Fruit fly (Drosophila melanogaster) whole organism, prepupa: ENCODE data around the gene Tbh.

Source experiments
- Blimp-1 ChIP-seq: fragments of 200-800 bp; sonication (Bioruptor generic); optimal IDR thresholded peaks from 3 replicates; lab custom pipeline; 2017; ENCODE audit warnings: missing biosample characterization, missing genetic modification characterization, mild to moderate bottlenecking, moderate library complexity, missing genetic modification reagents
- CG10631 ChIP-seq: fragments of 200-800 bp; sonication (Bioruptor generic); optimal IDR thresholded peaks from 2 replicates; lab custom pipeline; 2016; ENCODE audit warnings: missing biosample characterization, missing genetic modification characterization
- CG10669 ChIP-seq: fragments of 200-800 bp; sonication (Bioruptor generic); optimal IDR thresholded peaks from 3 replicates; lab custom pipeline; 2018; ENCODE audit warnings: missing biosample characterization, mild to moderate bottlenecking, missing genetic modification characterization, moderate library complexity
- CG11294 ChIP-seq: fragments of 200-800 bp; sonication (Bioruptor generic); IDR thresholded peaks from 2 replicates; pipeline ENCODE4 v1.3.6; 2022; ENCODE audit warnings: missing biosample characterization, missing genetic modification characterization
- CG11902 ChIP-seq: fragments of 200-800 bp; sonication (Bioruptor generic); optimal IDR thresholded peaks from 3 replicates; lab custom pipeline; 2016; ENCODE audit warnings: missing biosample characterization, missing genetic modification characterization
- CG15336 ChIP-seq: fragments of 200-800 bp; sonication (Bioruptor generic); IDR thresholded peaks from 2 replicates; pipeline ENCODE4 v1.3.6; 2022; ENCODE audit warnings: missing biosample characterization, missing genetic modification characterization
- CG1621 ChIP-seq: fragments of 200-800 bp; sonication (Bioruptor generic); optimal IDR thresholded peaks from 3 replicates; lab custom pipeline; 2018; ENCODE audit warnings: missing biosample characterization, mild to moderate bottlenecking, missing genetic modification characterization
- CG16779 ChIP-seq: fragments of 200-800 bp; sonication (Bioruptor generic); optimal IDR thresholded peaks from 3 replicates; lab custom pipeline; 2017; ENCODE audit warnings: missing biosample characterization, mild to moderate bottlenecking, missing genetic modification characterization
- CG3032 ChIP-seq: fragments of 200-800 bp; optimal IDR thresholded peaks from 2 replicates; lab custom pipeline; 2019; ENCODE audit warnings: missing biosample characterization, mild to moderate bottlenecking, missing genetic modification characterization, moderate library complexity
- CG31627 ChIP-seq: fragments of 200-800 bp; sonication (Bioruptor generic); optimal IDR thresholded peaks from 3 replicates; lab custom pipeline; 2016; ENCODE audit warnings: missing biosample characterization, missing genetic modification characterization
- CG32006 ChIP-seq: fragments of 200-800 bp; sonication (Bioruptor generic); optimal IDR thresholded peaks from 3 replicates; lab custom pipeline; 2017; ENCODE audit warnings: missing biosample characterization, mild to moderate bottlenecking, missing genetic modification characterization
- CG34406 ChIP-seq: fragments of 200-800 bp; sonication (Bioruptor generic); optimal IDR thresholded peaks from 3 replicates; lab custom pipeline; 2016; ENCODE audit warnings: missing biosample characterization, missing genetic modification characterization
- CG3919 ChIP-seq: fragments of 200-800 bp; sonication (Bioruptor generic); optimal IDR thresholded peaks from 3 replicates; lab custom pipeline; 2016; ENCODE audit warnings: missing biosample characterization, missing genetic modification characterization
- CG6163 ChIP-seq: fragments of 200-800 bp; sonication (Bioruptor generic); IDR thresholded peaks from 3 replicates; pipeline ENCODE4 v1.3.6; 2022; ENCODE audit warnings: missing biosample characterization, missing genetic modification characterization
- CG6808 ChIP-seq: fragments of 200-800 bp; sonication (Bioruptor generic); optimal IDR thresholded peaks from 3 replicates; lab custom pipeline; 2017; ENCODE audit warnings: missing biosample characterization, missing genetic modification characterization, mild to moderate bottlenecking, moderate library complexity, missing genetic modification reagents
- CG6854 ChIP-seq: fragments of 200-800 bp; sonication (Bioruptor generic); optimal IDR thresholded peaks from 2 replicates; lab custom pipeline; 2017; ENCODE audit warnings: missing biosample characterization, mild to moderate bottlenecking, missing genetic modification characterization
- CG7368 ChIP-seq: fragments of 200-800 bp; sonication (Bioruptor generic); optimal IDR thresholded peaks from 3 replicates; lab custom pipeline; 2016; ENCODE audit warnings: missing biosample characterization, missing genetic modification characterization
- CG8119 ChIP-seq: fragments of 200-800 bp; sonication (Bioruptor generic); IDR thresholded peaks from 3 replicates; pipeline ENCODE4 v1.3.6; 2022; ENCODE audit warnings: missing biosample characterization, missing genetic modification characterization
- CG8632 ChIP-seq: fragments of 200-800 bp; sonication (Bioruptor generic); optimal IDR thresholded peaks from 3 replicates; lab custom pipeline; 2016; ENCODE audit warnings: missing biosample characterization, missing genetic modification characterization
- Eip93F ChIP-seq: fragments of 200-800 bp; sonication (Bioruptor generic); optimal IDR thresholded peaks from 2 replicates; lab custom pipeline; 2016; ENCODE audit warnings: missing biosample characterization, mild to moderate bottlenecking, missing genetic modification characterization
- Ets21C ChIP-seq: fragments of 200-800 bp; sonication (Bioruptor generic); optimal IDR thresholded peaks from 3 replicates; lab custom pipeline; 2016; ENCODE audit warnings: missing biosample characterization, missing genetic modification characterization
- Ets96B ChIP-seq: fragments of 200-800 bp; optimal IDR thresholded peaks from 2 replicates; lab custom pipeline; 2019; ENCODE audit warnings: missing biosample characterization, mild to moderate bottlenecking, missing genetic modification characterization, moderate library complexity
- Hr38 ChIP-seq: sonication (Bioruptor generic); optimal IDR thresholded peaks from 2 replicates; lab custom pipeline; 2016; ENCODE audit warnings: missing biosample characterization, missing genetic modification characterization
- Hr39 ChIP-seq: fragments of 200-800 bp; sonication (Bioruptor generic); optimal IDR thresholded peaks from 2 replicates; lab custom pipeline; 2016; ENCODE audit warnings: missing biosample characterization, missing genetic modification characterization
- Hr4 ChIP-seq: fragments of 200-800 bp; sonication (Bioruptor generic); optimal IDR thresholded peaks from 3 replicates; lab custom pipeline; 2016; ENCODE audit warnings: missing biosample characterization, missing genetic modification characterization
- Lpt ChIP-seq: fragments of 200-800 bp; sonication (Bioruptor generic); optimal IDR thresholded peaks from 3 replicates; lab custom pipeline; 2016; ENCODE audit warnings: missing biosample characterization, missing genetic modification characterization
- Met ChIP-seq: fragments of 200-800 bp; sonication (Bioruptor generic); optimal IDR thresholded peaks from 3 replicates; lab custom pipeline; 2016; ENCODE audit warnings: missing biosample characterization, missing genetic modification characterization
- Smox ChIP-seq: fragments of 200-800 bp; sonication (Bioruptor generic); optimal IDR thresholded peaks from 3 replicates; lab custom pipeline; 2016; ENCODE audit warnings: missing biosample characterization, missing genetic modification characterization
- Sox14 ChIP-seq: fragments of 200-800 bp; sonication (Bioruptor generic); optimal IDR thresholded peaks from 3 replicates; lab custom pipeline; 2016; ENCODE audit warnings: missing biosample characterization, missing genetic modification characterization
- Sox15 ChIP-seq: fragments of 200-800 bp; sonication (Bioruptor generic); optimal IDR thresholded peaks from 3 replicates; lab custom pipeline; 2016; ENCODE audit warnings: missing biosample characterization, missing genetic modification characterization
- dac ChIP-seq: fragments of 200-800 bp; sonication (Bioruptor generic); optimal IDR thresholded peaks from 2 replicates; lab custom pipeline; 2017; ENCODE audit warnings: missing biosample characterization, mild to moderate bottlenecking, missing genetic modification characterization
- dsx ChIP-seq: fragments of 200-800 bp; optimal IDR thresholded peaks from 3 replicates; lab custom pipeline; 2019; ENCODE audit warnings: missing biosample characterization, mild to moderate bottlenecking, missing genetic modification characterization, moderate library complexity; ENCODE audit not compliant: poor library complexity, severe bottlenecking
- eg ChIP-seq: fragments of 200-800 bp; sonication (Bioruptor generic); IDR thresholded peaks from 3 replicates; pipeline ENCODE4 v1.3.6; 2022; ENCODE audit warnings: missing biosample characterization, missing genetic modification characterization
- esn ChIP-seq: fragments of 200-800 bp; sonication (Bioruptor generic); optimal IDR thresholded peaks from 2 replicates; lab custom pipeline; 2016; ENCODE audit warnings: missing biosample characterization, mild to moderate bottlenecking, missing genetic modification characterization, moderate library complexity
- fkh ChIP-seq: fragments of 200-800 bp; sonication (Bioruptor generic); optimal IDR thresholded peaks from 3 replicates; lab custom pipeline; 2017; ENCODE audit warnings: missing biosample characterization, mild to moderate bottlenecking, missing genetic modification characterization, moderate library complexity
- net ChIP-seq: fragments of 200-800 bp; sonication (Bioruptor generic); optimal IDR thresholded peaks from 3 replicates; lab custom pipeline; 2016; ENCODE audit warnings: missing biosample characterization, missing genetic modification characterization
- pdm3 ChIP-seq: fragments of 200-800 bp; sonication (Bioruptor generic); optimal IDR thresholded peaks from 3 replicates; lab custom pipeline; 2016; ENCODE audit warnings: missing biosample characterization, missing genetic modification characterization
- salr ChIP-seq, 2 experiments: fragments of 200-800 bp; sonication (Bioruptor generic); optimal IDR thresholded peaks; 3 replicates each; lab custom pipeline; 2016 to 2018; ENCODE audit warnings: missing biosample characterization in 2 of 2, missing genetic modification characterization in 2 of 2, mild to moderate bottlenecking in 1 of 2
- spab ChIP-seq: fragments of 200-800 bp; sonication (Bioruptor generic); optimal IDR thresholded peaks from 2 replicates; lab custom pipeline; 2017; ENCODE audit warnings: missing biosample characterization, mild to moderate bottlenecking, missing genetic modification characterization, missing genetic modification reagents
- ss ChIP-seq, 2 experiments: fragments of 200-800 bp; sonication (Bioruptor generic); optimal IDR thresholded peaks; 2 replicates in 1 of 2; 3 replicates in 1 of 2; lab custom pipeline; 2017 to 2018; ENCODE audit warnings: mild to moderate bottlenecking in 2 of 2, missing biosample characterization in 2 of 2, missing genetic modification characterization in 2 of 2, moderate library complexity in 1 of 2
- topi ChIP-seq: fragments of 200-800 bp; sonication (Bioruptor generic); optimal IDR thresholded peaks from 3 replicates; lab custom pipeline; 2016; ENCODE audit warnings: missing biosample characterization, missing genetic modification characterization
- vri ChIP-seq: fragments of 200-800 bp; sonication (Bioruptor generic); optimal IDR thresholded peaks from 3 replicates; lab custom pipeline; 2016; ENCODE audit warnings: missing biosample characterization, mild to moderate bottlenecking, missing genetic modification characterization

Gene Tbh

DNA sequence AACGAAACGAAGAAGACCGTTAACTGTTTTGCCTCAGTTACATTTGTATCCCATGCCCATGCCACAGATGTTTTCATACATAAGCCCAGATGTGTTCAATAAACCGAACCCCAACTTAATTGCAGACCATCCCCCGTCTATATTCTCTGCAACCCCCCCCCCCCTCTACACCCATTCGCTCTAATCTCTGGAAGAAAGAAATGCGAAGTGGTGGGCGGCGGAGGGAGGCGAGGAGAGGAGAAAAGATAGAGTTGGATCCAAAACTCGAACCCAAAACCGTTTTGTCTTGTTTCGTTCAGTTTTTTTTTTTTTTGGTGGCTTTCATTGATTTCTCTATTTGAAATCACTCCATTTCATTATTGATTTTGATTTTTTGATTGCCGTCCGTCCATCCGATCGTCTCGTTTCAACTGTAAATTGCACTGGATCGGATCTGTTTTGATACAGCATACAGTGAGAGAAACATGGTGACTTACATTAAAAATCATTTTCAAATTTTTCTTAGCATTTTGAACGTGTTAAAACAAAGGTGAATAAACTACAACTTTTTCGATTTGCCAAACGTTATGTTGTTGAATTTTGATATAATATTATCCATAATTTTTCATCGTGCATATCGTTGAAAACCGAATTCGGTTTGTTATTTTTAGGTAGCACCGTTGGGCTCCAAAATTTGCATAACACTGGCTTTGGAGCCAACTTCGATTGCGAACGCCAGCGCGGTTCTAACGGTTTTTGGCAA, 19.8 kb upstream of the Tbh start (continued):
- TF ChIP-seq Eip93F (GFP tag; lab: Kevin White, UChicago) (no peak), dsx (GFP tag; lab: Kevin White, UChicago) (no peak), Ets96B (tag; lab: Kevin White, UChicago) (peak; percentile 7), ss (GFP tag; optimal IDR thresholded peaks at IDR 0.05; lab: Kevin White, UChicago) (no peak), CG11294 (GFP tag; lab: Robert Waterston, UW) (no peak), CG3919 (peak; percentile 42), net (GFP tag; lab: Kevin White, UChicago) (peak; percentile 21), eg (GFP tag; lab: Robert Waterston, UW) (peak; percentile 60; the same call in 2 of the 3 replicates), spab (GFP tag; lab: Kevin White, UChicago) (no peak), CG16779 (tag; lab: Kevin White, UChicago) (no peak), Met (GFP tag; lab: Kevin White, UChicago) (peak; percentile 58), CG32006 (GFP tag; lab: Kevin White, UChicago) (peak; percentile 67), Hr39 (GFP tag; lab: Kevin White, UChicago) (peak; percentile 39), CG31627 (peak; percentile 39), Hr4 (GFP tag; lab: Kevin White, UChicago) (peak; percentile 61), pdm3 (GFP tag; lab: Kevin White, UChicago) (peak; percentile 44), CG11902 (no peak), CG8632 (GFP tag; lab: Kevin White, UChicago) (peak; percentile 27), CG15336 (GFP tag; lab: Robert Waterston, UW) (peak; percentile 59), vri (GFP tag; lab: Kevin White, UChicago) (no peak), esn (peak; percentile 51), Sox15 (no peak), CG1621 (tag; lab: Kevin White, UChicago) (no peak), Sox14 (GFP tag; lab: Kevin White, UChicago) (peak; percentile 31), fkh (GFP tag; lab: Kevin White, UChicago) (no peak), dac (GFP tag; lab: Kevin White, UChicago) (peak; percentile 1), CG6854 (GFP tag; lab: Kevin White, UChicago) (no peak), CG8119 (GFP tag; lab: Robert Waterston, UW) (peak; percentile 45; the same call in 2 of the 3 replicates), Hr38 (GFP tag; lab: Kevin White, UChicago) (no peak), CG34406 (peak; percentile 41), Ets21C (GFP tag; lab: Kevin White, UChicago) (peak; percentile 9), topi (GFP tag; lab: Kevin White, UChicago) (peak; percentile 61), CG10631 (GFP tag; lab: Kevin White, UChicago) (peak; percentile 33), Lpt (GFP tag; lab: Kevin White, UChicago) (no peak), CG6163 (GFP tag; lab: Robert Waterston, UW) (peak; percentile 60; the same call in 2 of the 3 replicates), salr (GFP tag; optimal IDR thresholded peaks at IDR 0.05; lab: Kevin White, UChicago) (peak in 1 of 2 experiments; percentile 23), CG6808 (no peak), Smox (GFP tag; lab: Kevin White, UChicago) (peak; percentile 31), CG3032 (tag; lab: Kevin White, UChicago) (no peak), CG7368 (GFP tag; lab: Kevin White, UChicago) (no peak), Blimp-1 (GFP tag; lab: Kevin White, UChicago) (no peak), CG10669 (GFP tag; lab: Kevin White, UChicago) (peak; percentile 17)
